Worm (Caenorhabditis elegans) whole organism, late embryonic: ENCODE results near the gene spp-14.

ENCODE experiments used
- C38D4.7 ChIP-seq: fragments of 200-800 bp; sonication (Bioruptor generic); optimal IDR thresholded peaks from 2 replicates; lab custom pipeline; 2018; ENCODE audit warnings: mild to moderate bottlenecking, missing genetic modification characterization, moderate library complexity, missing compliant biosample characterization
- F13H6.1 ChIP-seq: sonication (generic microtip); optimal IDR thresholded peaks from 2 replicates; lab custom pipeline; 2016; ENCODE audit warnings: missing genetic modification characterization, missing compliant biosample characterization
- K02D7.2 ChIP-seq: sonication (generic microtip); optimal IDR thresholded peaks from 2 replicates; lab custom pipeline; 2017; ENCODE audit warnings: mild to moderate bottlenecking, missing genetic modification characterization, missing compliant biosample characterization
- K09A11.1 ChIP-seq: sonication (generic microtip); optimal IDR thresholded peaks from 2 replicates; lab custom pipeline; 2017; ENCODE audit warnings: antibody characterized with exemption, mild to moderate bottlenecking, missing genetic modification characterization, missing compliant biosample characterization; ENCODE audit not compliant: insufficient read depth
- ahr-1 ChIP-seq: sonication (generic microtip); optimal IDR thresholded peaks from 2 replicates; lab custom pipeline; 2016; ENCODE audit warnings: missing genetic modification characterization, missing compliant biosample characterization
- ceh-18 ChIP-seq: sonication (generic microtip); optimal IDR thresholded peaks from 2 replicates; lab custom pipeline; 2016; ENCODE audit warnings: missing genetic modification characterization, missing compliant biosample characterization
- ceh-19 ChIP-seq: fragments of 200-800 bp; sonication (Bioruptor generic); optimal IDR thresholded peaks from 2 replicates; lab custom pipeline; 2018; ENCODE audit warnings: mild to moderate bottlenecking, missing genetic modification characterization, missing compliant biosample characterization
- ceh-2 ChIP-seq: sonication (generic microtip); optimal IDR thresholded peaks from 2 replicates; lab custom pipeline; 2016; ENCODE audit warnings: missing genotype, missing genetic modification characterization, missing compliant biosample characterization
- ceh-22 ChIP-seq: sonication (generic microtip); optimal IDR thresholded peaks from 2 replicates; lab custom pipeline; 2017; ENCODE audit warnings: missing biosample characterization, missing genetic modification characterization
- ceh-24 ChIP-seq: sonication (generic microtip); optimal IDR thresholded peaks from 2 replicates; lab custom pipeline; 2016; ENCODE audit warnings: mild to moderate bottlenecking, missing genetic modification characterization, missing compliant biosample characterization
- ceh-31 ChIP-seq: sonication (generic microtip); optimal IDR thresholded peaks from 2 replicates; lab custom pipeline; 2016; ENCODE audit warnings: missing genetic modification characterization, missing compliant biosample characterization
- ceh-45 ChIP-seq: fragments of 200-800 bp; sonication (Bioruptor generic); IDR thresholded peaks from 2 replicates; pipeline ENCODE4 v1.3.6; 2022; ENCODE audit warnings: missing genetic modification reagents, missing genetic modification characterization, missing compliant biosample characterization
- ceh-48 ChIP-seq: sonication (generic microtip); optimal IDR thresholded peaks from 2 replicates; lab custom pipeline; 2016; ENCODE audit warnings: missing genetic modification characterization, inconsistent platforms, missing compliant biosample characterization
- ets-4 ChIP-seq: sonication (generic microtip); optimal IDR thresholded peaks from 2 replicates; lab custom pipeline; 2016; ENCODE audit warnings: missing genetic modification characterization, missing compliant biosample characterization
- eyg-1 ChIP-seq: sonication (generic microtip); optimal IDR thresholded peaks from 2 replicates; lab custom pipeline; 2016; ENCODE audit warnings: missing genotype, missing genetic modification characterization, missing compliant biosample characterization
- fax-1 ChIP-seq: sonication (generic microtip); optimal IDR thresholded peaks from 2 replicates; lab custom pipeline; 2016; ENCODE audit warnings: missing genotype, missing genetic modification characterization, missing compliant biosample characterization
- fkh-10 ChIP-seq: fragments of 150-350 bp; optimal IDR thresholded peaks from 2 replicates; lab custom pipeline; 2014; ENCODE audit warnings: missing biosample characterization, missing genetic modification reagents, missing genetic modification characterization
- gmeb-2 ChIP-seq: sonication (generic microtip); optimal IDR thresholded peaks from 2 replicates; lab custom pipeline; 2016; ENCODE audit warnings: missing genetic modification characterization, inconsistent platforms, missing compliant biosample characterization
- hlh-13 ChIP-seq: fragments of 200-800 bp; sonication (Bioruptor generic); optimal IDR thresholded peaks from 2 replicates; lab custom pipeline; 2018; ENCODE audit warnings: mild to moderate bottlenecking, missing genetic modification characterization, missing compliant biosample characterization
- hlh-15 ChIP-seq: sonication (generic microtip); optimal IDR thresholded peaks from 2 replicates; lab custom pipeline; 2016; ENCODE audit warnings: missing genetic modification characterization, missing compliant biosample characterization
- hlh-6 ChIP-seq: sonication (generic microtip); optimal IDR thresholded peaks from 2 replicates; lab custom pipeline; 2016; ENCODE audit warnings: missing genotype, missing genetic modification characterization, missing compliant biosample characterization
- hlh-8 ChIP-seq: sonication (generic microtip); optimal IDR thresholded peaks from 2 replicates; lab custom pipeline; 2016; ENCODE audit warnings: missing genotype, missing genetic modification characterization, missing compliant biosample characterization
- lin-11 ChIP-seq: fragments of 200-800 bp; sonication (Bioruptor generic); optimal IDR thresholded peaks from 2 replicates; lab custom pipeline; 2018; ENCODE audit warnings: mild to moderate bottlenecking, missing genetic modification characterization, missing compliant biosample characterization
- mec-3 ChIP-seq: sonication (generic microtip); optimal IDR thresholded peaks from 2 replicates; lab custom pipeline; 2016; ENCODE audit warnings: borderline replicate concordance, missing genetic modification characterization, missing compliant biosample characterization
- nhr-11 ChIP-seq: fragments of 150-350 bp; optimal IDR thresholded peaks from 2 replicates; lab custom pipeline; 2014; ENCODE audit warnings: missing biosample characterization, missing genetic modification characterization
- nhr-232 ChIP-seq: sonication (generic microtip); optimal IDR thresholded peaks from 2 replicates; lab custom pipeline; 2016; ENCODE audit warnings: missing genetic modification characterization, missing compliant biosample characterization
- pag-3 ChIP-seq: sonication (generic microtip); optimal IDR thresholded peaks from 2 replicates; lab custom pipeline; 2016; ENCODE audit warnings: missing compliant biosample characterization, missing genetic modification characterization, borderline replicate concordance
- pax-1 ChIP-seq: fragments of 150-350 bp; optimal IDR thresholded peaks from 2 replicates; lab custom pipeline; 2014; ENCODE audit warnings: missing biosample characterization, missing genetic modification characterization
- pros-1 ChIP-seq: fragments of 150-350 bp; optimal IDR thresholded peaks from 2 replicates; lab custom pipeline; 2014; ENCODE audit warnings: missing biosample characterization, missing genetic modification reagents, missing genetic modification characterization
- rnt-1 ChIP-seq: sonication (generic microtip); optimal IDR thresholded peaks from 2 replicates; lab custom pipeline; 2016; ENCODE audit warnings: missing genetic modification characterization, missing compliant biosample characterization
- sdc-2 ChIP-seq: sonication (generic microtip); optimal IDR thresholded peaks from 2 replicates; lab custom pipeline; 2016; ENCODE audit warnings: missing genotype, missing genetic modification characterization, missing compliant biosample characterization
- sox-2 ChIP-seq: fragments of 200-800 bp; sonication (Bioruptor generic); IDR thresholded peaks from 2 replicates; pipeline ENCODE4 v1.3.6; 2022; ENCODE audit warnings: missing genetic modification reagents, missing genetic modification characterization, missing compliant biosample characterization
- tbx-2 ChIP-seq: sonication (generic microtip); optimal IDR thresholded peaks from 2 replicates; lab custom pipeline; 2016; ENCODE audit warnings: missing genetic modification characterization, missing compliant biosample characterization
- tbx-7 ChIP-seq: sonication (generic microtip); optimal IDR thresholded peaks from 2 replicates; lab custom pipeline; 2016; ENCODE audit warnings: missing genotype, missing genetic modification characterization, missing compliant biosample characterization
- unc-3 ChIP-seq, 2 experiments: fragments of 200-800 bp in 1 of 2; sonication (Bioruptor generic) in 1 of 2; sonication (generic microtip) in 1 of 2; conservative IDR thresholded peaks in 1 of 2; optimal IDR thresholded peaks in 1 of 2; 2 replicates each; pipeline versions ENCODE4 v1.3.6 to Lab custom; 2016 to 2022; ENCODE audit warnings: missing compliant biosample characterization in 2 of 2, missing genetic modification characterization in 2 of 2, missing genetic modification reagents in 1 of 2
- unc-42 ChIP-seq: sonication (generic microtip); optimal IDR thresholded peaks from 2 replicates; lab custom pipeline; 2016; ENCODE audit warnings: missing genotype, missing genetic modification characterization, missing compliant biosample characterization
- unc-55 ChIP-seq: sonication (generic microtip); optimal IDR thresholded peaks from 2 replicates; lab custom pipeline; 2017; ENCODE audit warnings: missing biosample characterization, missing genetic modification reagents, missing genetic modification characterization
- unc-86 ChIP-seq: sonication (generic microtip); optimal IDR thresholded peaks from 2 replicates; lab custom pipeline; 2016; ENCODE audit warnings: missing genetic modification characterization, missing compliant biosample characterization
- ztf-16 ChIP-seq: sonication (generic microtip); optimal IDR thresholded peaks from 2 replicates; lab custom pipeline; 2017; ENCODE audit warnings: missing genetic modification characterization, missing compliant biosample characterization

Gene spp-14

DNA sequence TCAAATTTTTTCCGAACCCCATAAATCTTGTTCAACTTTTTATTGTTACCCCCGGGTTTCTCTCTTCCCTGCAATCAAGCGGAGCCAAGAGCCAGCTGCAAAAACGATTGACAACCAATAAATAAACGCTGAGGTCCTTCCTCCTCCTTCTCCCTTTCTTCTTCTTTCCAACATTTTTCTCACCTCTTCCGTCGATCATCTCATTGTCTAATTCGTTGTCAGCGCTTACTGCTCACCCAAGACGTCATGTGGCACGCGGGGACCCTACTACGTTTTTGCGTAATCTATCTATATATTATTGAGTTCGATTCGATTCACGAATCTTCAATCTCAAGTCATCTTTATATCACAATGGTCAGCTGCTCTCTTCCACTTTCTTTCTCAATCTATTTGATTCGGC, 10.3 kb upstream of the spp-14 start:
- TF ChIP-seq ceh-22 (tag; lab: Kevin White, UChicago), result no peak
- peak; percentile 65 for TF ChIP-seq ceh-18 (tag; lab: Kevin White, UChicago)
- no peak for TF ChIP-seq nhr-11 (tag; lab: Kevin White, UChicago)
- no peak for TF ChIP-seq nhr-232 (tag; lab: Kevin White, UChicago)
- no peak for TF ChIP-seq lin-11 (tag; lab: Kevin White, UChicago)
- TF ChIP-seq unc-55, result peak; percentile 93
- TF ChIP-seq sdc-2 (tag; lab: Kevin White, UChicago), result no peak
- TF ChIP-seq sox-2 (GFP tag; lab: Robert Waterston, UW), result no peak

DNA sequence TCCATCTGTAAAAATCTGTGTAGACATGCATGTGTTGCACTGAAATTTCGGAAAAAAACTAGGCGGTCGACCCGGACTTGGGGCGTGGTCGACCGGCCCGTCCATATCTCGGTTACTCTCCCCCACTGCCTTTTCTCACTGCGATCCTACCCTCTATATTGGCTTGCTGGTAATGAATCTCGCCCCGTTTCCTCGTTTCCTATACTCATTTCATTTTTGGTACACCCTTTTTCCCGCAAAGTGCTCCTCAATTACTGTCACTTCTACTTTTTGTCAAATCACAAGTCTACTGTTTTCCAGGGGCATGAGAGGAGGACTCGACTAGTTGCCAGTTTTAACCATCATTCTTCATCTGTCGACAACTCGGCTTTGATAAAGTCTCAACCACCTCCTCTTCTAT, 6.8 kb upstream of the spp-14 start, which contains the start of gene K09F5.6:
Gene K09F5.6, plus strand, starts transcription at position 301 of the 400 bp plus-strand sequence.
- TF ChIP-seq ceh-19 (GFP tag; lab: Kevin White, UChicago), result peak; percentile 6
- no peak for TF ChIP-seq unc-3 (GFP tag; conservative IDR thresholded peaks at IDR 0.05; lab: Robert Waterston, UW)
- TF ChIP-seq unc-3 (tag; optimal IDR thresholded peaks at IDR 0.05; lab: Kevin White, UChicago), result no peak

DNA sequence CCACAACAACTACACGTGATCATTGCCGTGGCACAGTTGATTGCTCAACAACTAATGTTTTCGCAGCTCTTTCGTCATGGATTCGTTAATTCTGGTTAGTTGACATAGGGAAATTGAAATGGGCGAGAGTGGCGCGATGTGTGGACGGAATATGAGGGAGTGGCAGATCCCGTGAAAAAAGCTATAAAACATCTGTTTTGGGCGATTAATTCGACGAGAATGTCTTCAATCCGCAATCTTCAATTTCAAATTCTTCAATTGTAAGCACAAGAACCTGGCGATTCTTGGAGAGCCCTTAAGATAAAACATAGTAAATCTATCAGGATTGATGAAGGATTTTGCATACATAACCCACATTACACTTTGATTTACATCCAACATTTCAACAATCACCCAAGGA, 5.2 kb upstream of the spp-14 start:
- TF ChIP-seq hlh-6, result no peak
- no peak for TF ChIP-seq eyg-1 (tag; lab: Kevin White, UChicago)
- TF ChIP-seq F13H6.1 (tag; lab: Kevin White, UChicago), result no peak
- TF ChIP-seq rnt-1 (tag; lab: Kevin White, UChicago), result no peak
- TF ChIP-seq tbx-7, result no peak
- no peak for TF ChIP-seq nhr-232 (tag; lab: Kevin White, UChicago)
- no peak for TF ChIP-seq pax-1 (tag; lab: Kevin White, UChicago)
- no peak for TF ChIP-seq unc-42 (tag; lab: Kevin White, UChicago)
- no peak for TF ChIP-seq hlh-8
- no peak for TF ChIP-seq K02D7.2
- TF ChIP-seq hlh-15 (tag; lab: Kevin White, UChicago), result no peak
- TF ChIP-seq pros-1 (tag; lab: Kevin White, UChicago), result no peak
- no peak for TF ChIP-seq tbx-2
- no peak for TF ChIP-seq ceh-2 (tag; lab: Kevin White, UChicago)
- no peak for TF ChIP-seq unc-86 (tag; lab: Kevin White, UChicago)
- TF ChIP-seq ceh-31 (tag; lab: Kevin White, UChicago), result no peak
- TF ChIP-seq ahr-1 (tag; lab: Kevin White, UChicago), result no peak
- TF ChIP-seq ztf-16, result no peak

DNA sequence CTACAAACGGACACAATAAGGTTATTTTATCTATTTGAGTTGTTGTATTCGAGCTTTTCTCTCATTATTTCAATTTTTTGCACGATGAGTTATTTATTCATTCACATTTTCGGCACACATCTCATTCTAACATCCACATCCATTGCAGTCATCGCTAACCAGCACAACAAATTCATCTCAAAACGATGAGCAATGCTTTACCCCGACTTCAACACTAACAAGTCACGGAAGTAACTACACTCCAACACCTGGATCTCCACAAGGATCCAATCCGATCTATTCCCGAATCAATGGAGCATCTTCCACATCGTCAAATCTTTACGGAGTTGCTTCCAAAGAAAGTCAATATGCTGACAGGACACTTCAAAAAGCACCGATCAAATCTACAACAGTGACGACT, 1.7 kb upstream of the spp-14 start:
- TF ChIP-seq nhr-232 (tag; lab: Kevin White, UChicago) (no peak), ets-4 (no peak), hlh-8 (no peak)

DNA sequence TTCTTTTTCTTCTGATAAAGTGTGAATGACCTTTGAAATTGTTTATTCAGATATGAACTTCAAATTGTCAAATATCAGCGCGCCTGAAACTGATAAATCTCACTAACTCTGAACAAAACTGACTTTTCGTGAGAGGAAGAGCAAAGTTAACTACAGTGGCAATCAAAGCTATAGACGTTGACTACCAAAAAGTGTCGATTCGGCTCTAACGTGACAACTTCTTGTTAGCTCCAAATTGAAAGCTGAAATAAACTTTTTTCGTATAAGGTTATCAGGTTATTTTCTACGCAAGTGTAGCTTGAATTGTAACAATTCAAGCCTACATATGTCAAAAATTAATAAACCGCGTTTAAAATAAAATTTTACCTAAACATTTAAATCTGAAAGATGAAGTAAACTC, 572 bp downstream of the spp-14 start:
- no peak for TF ChIP-seq ceh-24 (tag; lab: Kevin White, UChicago)
- TF ChIP-seq K09A11.1 (tag; lab: Kevin White, UChicago), result no peak
- TF ChIP-seq C38D4.7, result no peak
- no peak for TF ChIP-seq fkh-10 (GFP tag; lab: Kevin White, UChicago)
- no peak for TF ChIP-seq nhr-11 (tag; lab: Kevin White, UChicago)
- TF ChIP-seq mec-3 (tag; lab: Kevin White, UChicago), result no peak
- TF ChIP-seq rnt-1 (tag; lab: Kevin White, UChicago), result no peak
- no peak for TF ChIP-seq nhr-232 (tag; lab: Kevin White, UChicago)
- no peak for TF ChIP-seq fax-1
- no peak for TF ChIP-seq ceh-45 (GFP tag; lab: Robert Waterston, UW)
- TF ChIP-seq ceh-48 (tag; lab: Kevin White, UChicago), result no peak
- no peak for TF ChIP-seq sox-2 (GFP tag; lab: Robert Waterston, UW)
- no peak for TF ChIP-seq gmeb-2
- no peak for TF ChIP-seq hlh-13
- TF ChIP-seq pag-3, result no peak
